Worm (Caenorhabditis elegans): ENCODE measurements around the gene T01B7.5.

Gene T01B7.5

ce11 chrII:8710317-8710716 lies 6.3 kb upstream of the T01B7.5 start, which contains the start of gene srg-15:
Gene srg-15, minus strand, starts transcription at chrII:8710417.
- TF ChIP-seq ztf-11 (tag; optimal IDR thresholded peaks at IDR 0.05) (no peak), sdz-12 (GFP tag; optimal IDR thresholded peaks at IDR 0.05) (no peak), mxl-3 (GFP tag; optimal IDR thresholded peaks at IDR 0.05) (no peak), madf-9 (GFP tag; conservative IDR thresholded peaks at IDR 0.05) (no peak), ceh-62 (tag; optimal IDR thresholded peaks at IDR 0.05) (no peak), ceh-44 (GFP tag; IDR thresholded peaks at IDR 0.05) (no peak), nhr-41 (GFP tag; IDR thresholded peaks at IDR 0.05) (no peak)

- TF ChIP-seq ZK337.2 (GFP tag; IDR thresholded peaks at IDR 0.05) (no peak), mdl-1 (tag; optimal IDR thresholded peaks at IDR 0.05) (no peak), arid-1 (GFP tag; conservative IDR thresholded peaks at IDR 0.05) (no peak), F26F4.8 (GFP tag; conservative IDR thresholded peaks at IDR 0.05) (no peak), ceh-28 (tag; optimal IDR thresholded peaks at IDR 0.05) (no peak), F44E2.7 (GFP tag; IDR thresholded peaks at IDR 0.05) (no peak), aha-1 (tag) (no peak), rbr-2 (tag; optimal IDR thresholded peaks at IDR 0.05) (no peak), unc-62 (GFP tag; optimal IDR thresholded peaks at IDR 0.05 in 1 of 2) (no peak), unc-62 (tag; optimal IDR thresholded peaks at IDR 0.05) (no peak), F49E8.2 (tag; optimal IDR thresholded peaks at IDR 0.05; ENCODE audit: borderline replicate concordance) (no peak), zag-1 (tag; optimal IDR thresholded peaks at IDR 0.05) (no peak), unc-130 (GFP tag; optimal IDR thresholded peaks at IDR 0.05) (no peak)
Observed at ce11 chrII:8714913-8715447, 1.6 kb upstream of the T01B7.5 start, which contains the start of the genes rab-21 and T01B7.13. Gene rab-21, minus strand, starts transcription at chrII:8715013. Gene T01B7.13, plus strand, starts transcription at chrII:8715397.

- TF ChIP-seq hlh-30 (tag; optimal IDR thresholded peaks at IDR 0.05; ENCODE audit: insufficient read depth) (no peak), Y75B8A.6 (GFP tag; IDR thresholded peaks at IDR 0.05) (no peak), hlh-11 (tag; optimal IDR thresholded peaks at IDR 0.05) (peak; percentile 14), spr-1 (tag; optimal IDR thresholded peaks at IDR 0.05) (no peak), lsy-2 (tag; optimal IDR thresholded peaks at IDR 0.05) (no peak), unc-39 (tag; optimal IDR thresholded peaks at IDR 0.05) (no peak), nhr-28 (tag; optimal IDR thresholded peaks at IDR 0.05) (peak; percentile 38), saeg-2 (GFP tag; IDR thresholded peaks at IDR 0.05) (no peak), ZK546.5 (tag; optimal IDR thresholded peaks at IDR 0.05) (no peak), ama-1 (optimal IDR thresholded peaks at IDR 0.05) (peak; percentile 14), dmd-9 (GFP tag; IDR thresholded peaks at IDR 0.05) (no peak), mdl-1 (tag; optimal IDR thresholded peaks at IDR 0.05) (peak in 1 of 2 experiments; percentile 22), aly-2 (tag; optimal IDR thresholded peaks at IDR 0.05) (no peak), Y5F2A.4 (GFP tag; optimal IDR thresholded peaks at IDR 0.05) (no peak), skn-1 (tag; optimal IDR thresholded peaks at IDR 0.05) (no peak), set-16 (GFP tag; IDR thresholded peaks at IDR 0.05) (no peak), unc-62 (GFP tag; optimal IDR thresholded peaks at IDR 0.05 in 1 of 2) (peak in 1 of 2 experiments; percentile 37), unc-62 (tag; optimal IDR thresholded peaks at IDR 0.05) (no peak), nhr-25 (tag; optimal IDR thresholded peaks at IDR 0.05; ENCODE audit: borderline replicate concordance, insufficient read depth) (no peak), daf-8 (GFP tag; IDR thresholded peaks at IDR 0.05) (no peak), F37D6.2 (tag; optimal IDR thresholded peaks at IDR 0.05) (no peak)
Observed at ce11 chrII:8717579-8717978, 951 bp downstream of the T01B7.5 start.
